Worm (Caenorhabditis elegans): ENCODE results near the gene Y73B6BL.22.

DNA sequence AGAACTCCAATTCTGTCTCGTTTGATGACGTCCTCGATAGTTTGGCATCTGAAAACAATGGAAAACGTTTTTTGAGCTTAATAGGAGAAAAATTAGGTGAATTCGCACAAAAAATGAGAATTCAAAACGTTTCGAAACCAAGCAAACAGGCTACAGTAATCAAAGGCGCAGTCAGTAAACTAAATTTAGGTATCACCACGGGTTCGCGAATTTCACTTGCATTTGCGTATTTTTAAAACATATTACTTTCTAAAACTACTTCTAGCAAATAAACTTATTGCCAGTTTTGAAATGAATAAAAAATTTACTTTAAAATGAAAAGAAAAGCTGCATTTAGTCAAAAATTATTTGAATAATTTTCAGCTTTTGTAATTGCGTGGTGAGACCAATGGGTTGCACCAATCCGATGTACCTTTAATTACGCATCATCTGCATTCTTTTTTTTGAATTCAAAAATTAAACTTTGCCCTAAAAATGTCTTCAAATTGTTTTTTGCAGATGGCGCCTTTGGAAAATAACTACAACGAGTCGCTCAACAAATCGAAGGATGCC, 2.7 kb upstream of the Y73B6BL.22 start, which contains the start of the genes Y73B6BL.23 and htp-2:
- TF ChIP-seq him-1 (tag; optimal IDR thresholded peaks at IDR 0.05) (no peak), dao-5 (tag; optimal IDR thresholded peaks at IDR 0.05) (no peak)

All from whole organism, L4/young adult.